Fruit fly (Drosophila melanogaster): ENCODE measurements around the gene CG43861.

Gene CG43861

DNA sequence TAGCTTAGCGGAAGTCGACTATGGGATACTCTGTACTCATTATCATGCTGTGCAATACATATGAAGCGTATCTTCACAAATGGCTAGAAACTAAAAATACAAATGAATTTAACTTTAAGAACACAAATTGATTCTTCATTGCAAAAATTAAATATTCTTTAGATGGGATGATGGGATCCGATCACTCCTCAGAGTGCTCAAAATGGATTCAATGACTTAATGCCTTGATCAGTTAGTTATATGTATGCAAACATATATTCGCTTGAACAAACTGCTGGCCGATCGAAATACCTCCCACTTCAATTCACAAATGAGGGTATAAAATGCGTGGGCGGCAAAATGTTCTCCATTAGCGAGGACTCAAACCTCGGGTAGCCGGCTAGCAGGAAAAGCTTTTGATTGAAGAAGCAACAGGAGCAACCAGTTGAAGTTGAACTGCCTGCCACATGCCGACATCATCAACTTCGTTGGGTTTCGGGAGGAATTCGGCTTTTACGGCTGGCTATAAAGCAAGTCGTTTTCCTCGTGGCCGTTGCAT lies 10.4 kb upstream of the CG43861 start, which contains the start of gene sNPF (continued):
- TF ChIP-seq CG8290 (GFP tag; optimal IDR thresholded peaks at IDR 0.05): no peak
- TF ChIP-seq CG8290 (tag; optimal IDR thresholded peaks at IDR 0.05): peak in 1 of 2 experiments; percentile 5
- peak; percentile 44 for TF ChIP-seq CG6765 (GFP tag; optimal IDR thresholded peaks at IDR 0.05)
- no peak for TF ChIP-seq CG32767 (GFP tag; IDR thresholded peaks at IDR 0.05)
- TF ChIP-seq CG15011 (GFP tag; optimal IDR thresholded peaks at IDR 0.05): peak; percentile 37
- no peak for TF ChIP-seq CG17829 (tag; optimal IDR thresholded peaks at IDR 0.05)
- no peak for TF ChIP-seq CG15696 (tag; optimal IDR thresholded peaks at IDR 0.05)
- TF ChIP-seq disco-r (GFP tag; optimal IDR thresholded peaks at IDR 0.05): peak; percentile 8
- no peak for TF ChIP-seq CG1603 (tag; optimal IDR thresholded peaks at IDR 0.05)
- TF ChIP-seq slou (GFP tag; optimal IDR thresholded peaks at IDR 0.05): peak; percentile 25
- no peak for TF ChIP-seq seq (GFP tag; IDR thresholded peaks at IDR 0.05)
- no peak for TF ChIP-seq nau (GFP tag; optimal IDR thresholded peaks at IDR 0.05)
- peak; percentile 62 for TF ChIP-seq CG3281 (GFP tag; optimal IDR thresholded peaks at IDR 0.05)
- peak; percentile 85 for TF ChIP-seq CG7556 (GFP tag; optimal IDR thresholded peaks at IDR 0.05)
- TF ChIP-seq bcd (GFP tag; optimal IDR thresholded peaks at IDR 0.05): peak; percentile 55
- TF ChIP-seq CG12942 (GFP tag; optimal IDR thresholded peaks at IDR 0.05): peak; percentile 15
- peak; percentile 37 for TF ChIP-seq Hr3 (GFP tag; optimal IDR thresholded peaks at IDR 0.05)
- TF ChIP-seq ash1 (GFP tag; optimal IDR thresholded peaks at IDR 0.05): no peak
- TF ChIP-seq CG13624 (GFP tag; optimal IDR thresholded peaks at IDR 0.05): peak; percentile 74
- peak; percentile 71 for TF ChIP-seq org-1 (GFP tag; optimal IDR thresholded peaks at IDR 0.05)
- no peak for TF ChIP-seq CG4360 (GFP tag; IDR thresholded peaks at IDR 0.05)
- TF ChIP-seq Ets65A (GFP tag): peak; percentile 97
- TF ChIP-seq NfI (GFP tag; optimal IDR thresholded peaks at IDR 0.05): peak; percentile 46
- peak; percentile 61 for TF ChIP-seq CG15269 (tag; optimal IDR thresholded peaks at IDR 0.05)
- peak; percentile 12 for TF ChIP-seq Vsx1 (GFP tag; optimal IDR thresholded peaks at IDR 0.05)
- peak; percentile 7 for TF ChIP-seq CrebB (tag; optimal IDR thresholded peaks at IDR 0.05)
- TF ChIP-seq Pdp1 (GFP tag; optimal IDR thresholded peaks at IDR 0.05): peak in 1 of 2 experiments; percentile 41
- peak; percentile 28 for TF ChIP-seq CG18476 (GFP tag; optimal IDR thresholded peaks at IDR 0.05)
- TF ChIP-seq crol (GFP tag; IDR thresholded peaks at IDR 0.05): no peak
- TF ChIP-seq row (GFP tag; IDR thresholded peaks at IDR 0.05): peak; percentile 72; the same call in 2 of the 3 replicates
- TF ChIP-seq CG18764 (GFP tag; optimal IDR thresholded peaks at IDR 0.05): no peak
- TF ChIP-seq sna (GFP tag; IDR thresholded peaks at IDR 0.05; ENCODE audit: partially characterized antibody): no peak
- TF ChIP-seq Atf3 (GFP tag; optimal IDR thresholded peaks at IDR 0.05): peak; percentile 54
- TF ChIP-seq emc (GFP tag; optimal IDR thresholded peaks at IDR 0.05): peak; percentile 32
- peak; percentile 6 for TF ChIP-seq CG8944 (GFP tag; optimal IDR thresholded peaks at IDR 0.05)
- TF ChIP-seq klu (GFP tag; IDR thresholded peaks at IDR 0.05): peak; percentile 48; the same call in 1 of the 2 replicates
- no peak for TF ChIP-seq hbn (GFP tag; IDR thresholded peaks at IDR 0.05; ENCODE audit: partially characterized antibody)
- TF ChIP-seq prd (optimal IDR thresholded peaks at IDR 0.05): no peak
- TF ChIP-seq prd (GFP tag; IDR thresholded peaks at IDR 0.05): no peak
- no peak for TF ChIP-seq ap (GFP tag; IDR thresholded peaks at IDR 0.05)
- no peak for TF ChIP-seq CG5245 (GFP tag; optimal IDR thresholded peaks at IDR 0.05)
- TF ChIP-seq cas (GFP tag; IDR thresholded peaks at IDR 0.05): no peak
- no peak for TF ChIP-seq CG1024 (GFP tag; IDR thresholded peaks at IDR 0.05)
- TF ChIP-seq CG14014 (GFP tag; IDR thresholded peaks at IDR 0.05): peak; percentile 27; the same call in 1 of the 2 replicates
- TF ChIP-seq CG12219 (GFP tag; optimal IDR thresholded peaks at IDR 0.05): peak; percentile 64
- peak; percentile 47 for TF ChIP-seq CG10543 (GFP tag; optimal IDR thresholded peaks at IDR 0.05)
- TF ChIP-seq CG14710 (tag; optimal IDR thresholded peaks at IDR 0.05): no peak
- no peak for TF ChIP-seq CG7963 (GFP tag; IDR thresholded peaks at IDR 0.05; ENCODE audit: partially characterized antibody)
- TF ChIP-seq CG13775 (GFP tag; optimal IDR thresholded peaks at IDR 0.05): peak; percentile 61
- no peak for TF ChIP-seq MESR4 (GFP tag; optimal IDR thresholded peaks at IDR 0.05)
- TF ChIP-seq CG7839 (tag; optimal IDR thresholded peaks at IDR 0.05): peak; percentile 71

Data from whole organism, embryonic.